Worm (Caenorhabditis elegans) whole organism, L3 larva: ENCODE measurements around the gene R160.2.

Experiments used
- ZK546.5 ChIP-seq: sonication (generic microtip); optimal IDR thresholded peaks from 2 replicates; lab custom pipeline; 2017; ENCODE audit warnings: missing biosample characterization, missing genetic modification characterization
- ama-1 ChIP-seq: fragments of 150-350 bp; optimal IDR thresholded peaks from 2 replicates; lab custom pipeline; 2018
- ceh-9 ChIP-seq: sonication (generic microtip); optimal IDR thresholded peaks from 2 replicates; lab custom pipeline; 2018; ENCODE audit warnings: missing biosample characterization, missing genetic modification characterization
- egl-5 ChIP-seq: fragments of 150-350 bp; optimal IDR thresholded peaks from 2 replicates; lab custom pipeline; 2017; ENCODE audit warnings: missing biosample characterization, missing genetic modification reagents, missing genetic modification characterization, inconsistent platforms
- elt-1 ChIP-seq: fragments of 150-350 bp; optimal IDR thresholded peaks from 2 replicates; lab custom pipeline; 2014; ENCODE audit warnings: missing biosample characterization, missing genetic modification characterization
- elt-2 ChIP-seq: sonication (generic microtip); optimal IDR thresholded peaks from 2 replicates; lab custom pipeline; 2016; ENCODE audit warnings: missing genetic modification reagents, mild to moderate bottlenecking, missing genetic modification characterization, missing compliant biosample characterization
- fos-1 ChIP-seq: fragments of 150-350 bp; optimal IDR thresholded peaks from 2 replicates; lab custom pipeline; 2014; ENCODE audit warnings: missing biosample characterization, missing genetic modification characterization
- nhr-237 ChIP-seq: fragments of 150-350 bp; optimal IDR thresholded peaks from 2 replicates; lab custom pipeline; 2014; ENCODE audit warnings: missing biosample characterization, missing genetic modification characterization
- nhr-25 ChIP-seq: sonication (generic microtip); optimal IDR thresholded peaks from 2 replicates; lab custom pipeline; 2017; ENCODE audit warnings: missing biosample characterization, missing genetic modification characterization
- nhr-76 ChIP-seq: fragments of 150-350 bp; sonication (generic microtip); optimal IDR thresholded peaks from 5 replicates; lab custom pipeline; 2014; ENCODE audit warnings: missing biosample characterization, missing genetic modification characterization
- snpc-4 ChIP-seq: fragments of 150-350 bp; optimal IDR thresholded peaks from 2 replicates; lab custom pipeline; 2014; ENCODE audit warnings: missing biosample characterization, missing genetic modification characterization

ce11 chrX:4415289-4415688 is 38.6 kb upstream of the R160.2 start:
- TF ChIP-seq elt-1 (tag; lab: Kevin White, UChicago) (no peak), ceh-9 (tag; lab: Kevin White, UChicago) (no peak), egl-5 (tag; lab: Kevin White, UChicago) (no peak), ama-1 (lab: Kevin White, UChicago) (no peak), ZK546.5 (no peak), snpc-4 (tag; lab: Kevin White, UChicago) (no peak), fos-1 (tag; lab: Kevin White, UChicago) (no peak), nhr-76 (tag; lab: Kevin White, UChicago) (no peak), nhr-25 (no peak), elt-2 (tag; lab: Kevin White, UChicago) (no peak), nhr-237 (no peak)
